Fruit fly (Drosophila melanogaster): Measurements from ENCODE around the gene scrib.

DNA sequence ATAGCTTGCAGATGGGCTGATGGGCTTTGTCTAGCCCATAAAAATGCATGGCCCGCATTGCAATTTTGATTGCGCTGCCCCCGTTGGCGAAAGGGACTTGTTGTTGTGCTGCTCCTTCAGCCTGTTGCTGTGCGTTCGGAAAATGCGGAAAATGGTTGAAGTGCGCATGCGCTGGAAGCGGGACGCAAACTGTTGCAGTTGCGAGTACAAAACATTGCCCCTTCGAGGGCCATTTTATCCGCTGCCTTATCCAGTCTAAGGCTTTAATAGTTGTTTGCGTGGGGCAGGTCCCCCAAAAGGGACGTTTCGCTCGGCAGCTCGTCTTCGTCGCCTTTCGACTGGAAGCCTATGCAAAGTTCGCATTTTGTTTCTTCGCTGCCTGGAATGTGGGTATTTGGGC lies 70.3 kb downstream of the scrib start:
- no peak for TF ChIP-seq CTCF (optimal IDR thresholded peaks at IDR 0.05)
- no peak for TF ChIP-seq CG8478 (optimal IDR thresholded peaks at IDR 0.05)
